Fruit fly (Drosophila melanogaster) whole organism, embryonic: ENCODE data around the gene Ice2.

Experiments
- Blimp-1 ChIP-seq: fragments of 200-800 bp; sonication (Bioruptor generic); optimal IDR thresholded peaks from 3 replicates; lab custom pipeline; 2018; ENCODE audit warnings: missing biosample characterization, missing genetic modification characterization, mild to moderate bottlenecking, moderate library complexity, missing genetic modification reagents
- CG10147 ChIP-seq: fragments of 200-800 bp; sonication (Bioruptor generic); optimal IDR thresholded peaks from 2 replicates; lab custom pipeline; 2019; ENCODE audit warnings: missing biosample characterization, mild to moderate bottlenecking, missing genetic modification characterization, moderate library complexity
- CG10366 ChIP-seq: fragments of 200-800 bp; sonication (Bioruptor generic); IDR thresholded peaks from 2 replicates; pipeline ENCODE4 v1.3.6; 2022; ENCODE audit warnings: missing biosample characterization, missing genetic modification characterization
- CG12104 ChIP-seq: fragments of 200-800 bp; sonication (Bioruptor generic); optimal IDR thresholded peaks from 3 replicates; lab custom pipeline; 2016; ENCODE audit warnings: missing biosample characterization, missing genetic modification characterization
- CG12219 ChIP-seq: fragments of 200-800 bp; sonication (Bioruptor generic); optimal IDR thresholded peaks from 3 replicates; lab custom pipeline; 2018; ENCODE audit warnings: missing biosample characterization, mild to moderate bottlenecking, missing genetic modification characterization
- CG1233 ChIP-seq: fragments of 200-800 bp; sonication (Bioruptor generic); optimal IDR thresholded peaks from 4 replicates; lab custom pipeline; 2018; ENCODE audit warnings: missing biosample characterization, mild to moderate bottlenecking, missing genetic modification characterization
- CG12391 ChIP-seq: fragments of 200-800 bp; sonication (Bioruptor generic); optimal IDR thresholded peaks from 3 replicates; lab custom pipeline; 2018; ENCODE audit warnings: missing biosample characterization, mild to moderate bottlenecking, missing genetic modification characterization, moderate library complexity
- CG13894 ChIP-seq: fragments of 200-800 bp; sonication (Bioruptor generic); optimal IDR thresholded peaks from 3 replicates; lab custom pipeline; 2018; ENCODE audit warnings: missing biosample characterization, mild to moderate bottlenecking, missing genetic modification characterization, moderate library complexity
- CG14965 ChIP-seq: fragments of 200-800 bp; sonication (Bioruptor generic); optimal IDR thresholded peaks from 2 replicates; lab custom pipeline; 2016; ENCODE audit warnings: missing biosample characterization, missing genetic modification characterization, borderline replicate concordance
- CG15514 ChIP-seq: fragments of 200-800 bp; sonication (Bioruptor generic); optimal IDR thresholded peaks from 3 replicates; lab custom pipeline; 2017; ENCODE audit warnings: missing biosample characterization, missing genetic modification characterization, mild to moderate bottlenecking, moderate library complexity, missing genetic modification reagents
- CG15601 ChIP-seq: fragments of 200-800 bp; sonication (Bioruptor generic); optimal IDR thresholded peaks from 3 replicates; lab custom pipeline; 2019; ENCODE audit warnings: missing biosample characterization, mild to moderate bottlenecking, missing genetic modification characterization, moderate library complexity
- CG2875 ChIP-seq: fragments of 200-800 bp; sonication (Bioruptor generic); optimal IDR thresholded peaks from 2 replicates; lab custom pipeline; 2017; ENCODE audit warnings: missing biosample characterization, mild to moderate bottlenecking, missing genetic modification characterization, missing genetic modification reagents
- CG30020 ChIP-seq: fragments of 200-800 bp; optimal IDR thresholded peaks from 2 replicates; lab custom pipeline; 2019; ENCODE audit warnings: missing biosample characterization, mild to moderate bottlenecking, missing genetic modification characterization, moderate library complexity
- CG31388 ChIP-seq: fragments of 200-800 bp; sonication (Bioruptor generic); optimal IDR thresholded peaks from 2 replicates; lab custom pipeline; 2016; ENCODE audit warnings: missing biosample characterization, missing genetic modification characterization
- CG33557 ChIP-seq: fragments of 200-800 bp; sonication (Bioruptor generic); optimal IDR thresholded peaks from 2 replicates; lab custom pipeline; 2019; ENCODE audit warnings: missing biosample characterization, mild to moderate bottlenecking, missing genetic modification characterization, moderate library complexity
- CG34422 ChIP-seq: fragments of 200-800 bp; sonication (Bioruptor generic); IDR thresholded peaks from 3 replicates; pipeline ENCODE4 v1.3.6; 2022; ENCODE audit warnings: missing biosample characterization, missing genetic modification characterization
- CG4282 ChIP-seq: fragments of 200-800 bp; sonication (Bioruptor generic); optimal IDR thresholded peaks from 2 replicates; lab custom pipeline; 2016; ENCODE audit warnings: missing biosample characterization, missing genetic modification characterization
- CG4854 ChIP-seq: fragments of 200-800 bp; sonication (Bioruptor generic); optimal IDR thresholded peaks from 2 replicates; lab custom pipeline; 2016; ENCODE audit warnings: missing biosample characterization, missing genetic modification characterization, inconsistent platforms
- CG5180 ChIP-seq: fragments of 200-800 bp; sonication (Bioruptor generic); optimal IDR thresholded peaks from 3 replicates; lab custom pipeline; 2017; ENCODE audit warnings: missing biosample characterization, missing genetic modification characterization, mild to moderate bottlenecking, moderate library complexity, missing genetic modification reagents
- CG5953 ChIP-seq: fragments of 200-800 bp; sonication (Bioruptor generic); IDR thresholded peaks from 2 replicates; pipeline ENCODE4 v1.3.6; 2022; ENCODE audit warnings: missing biosample characterization, missing genetic modification characterization
- CG6689 ChIP-seq: fragments of 200-800 bp; sonication (Bioruptor generic); IDR thresholded peaks from 2 replicates; pipeline ENCODE4 v1.3.6; 2022; ENCODE audit warnings: missing biosample characterization, missing genetic modification characterization
- CG7839 ChIP-seq: fragments of 200-800 bp; sonication (Bioruptor generic); optimal IDR thresholded peaks from 3 replicates; lab custom pipeline; 2018; ENCODE audit warnings: missing biosample characterization, mild to moderate bottlenecking, missing genetic modification characterization, moderate library complexity
- CG9437 ChIP-seq: fragments of 200-800 bp; sonication (Bioruptor generic); optimal IDR thresholded peaks from 2 replicates; lab custom pipeline; 2018; ENCODE audit warnings: missing biosample characterization, mild to moderate bottlenecking, missing genetic modification characterization
- Dp ChIP-seq: fragments of 200-800 bp; sonication (Bioruptor generic); optimal IDR thresholded peaks from 2 replicates; lab custom pipeline; 2018; ENCODE audit warnings: missing biosample characterization, mild to moderate bottlenecking, missing genetic modification characterization, moderate library complexity
- ERR ChIP-seq: fragments of 200-800 bp; sonication (Bioruptor generic); optimal IDR thresholded peaks from 2 replicates; lab custom pipeline; 2016; ENCODE audit warnings: missing biosample characterization, missing genetic modification characterization
- Elba2 ChIP-seq: fragments of 200-800 bp; sonication (Bioruptor generic); optimal IDR thresholded peaks from 3 replicates; lab custom pipeline; 2016; ENCODE audit warnings: missing biosample characterization, missing genetic modification characterization
- GATAe ChIP-seq: fragments of 200-800 bp; sonication (Bioruptor generic); conservative IDR thresholded peaks from 2 replicates; pipeline ENCODE4 v1.3.6; 2022; ENCODE audit warnings: missing biosample characterization, missing genetic modification characterization
- HLH4C ChIP-seq: fragments of 200-800 bp; sonication (Bioruptor generic); IDR thresholded peaks from 3 replicates; pipeline ENCODE4 v1.3.6; 2022; ENCODE audit warnings: missing biosample characterization, missing genetic modification characterization; ENCODE audit not compliant: partially characterized antibody
- HLH54F ChIP-seq: fragments of 200-800 bp; sonication (Bioruptor generic); optimal IDR thresholded peaks from 3 replicates; lab custom pipeline; 2016; ENCODE audit warnings: missing biosample characterization, missing genetic modification characterization
- Lhr ChIP-seq: fragments of 200-800 bp; sonication (Bioruptor generic); optimal IDR thresholded peaks from 3 replicates; lab custom pipeline; 2017; ENCODE audit warnings: mild to moderate bottlenecking, missing biosample characterization, missing genetic modification reagents, missing genetic modification characterization
- MBD-R2 ChIP-seq: fragments of 200-800 bp; sonication (Bioruptor generic); IDR thresholded peaks from 2 replicates; pipeline ENCODE4 v1.3.6; 2022; ENCODE audit warnings: missing biosample characterization, missing genetic modification characterization
- Mes4 ChIP-seq: fragments of 200-800 bp; sonication (Bioruptor generic); optimal IDR thresholded peaks from 2 replicates; lab custom pipeline; 2016; ENCODE audit warnings: missing biosample characterization, missing genetic modification characterization
- Oli ChIP-seq: fragments of 200-800 bp; sonication (Bioruptor generic); optimal IDR thresholded peaks from 2 replicates; lab custom pipeline; 2018; ENCODE audit warnings: missing biosample characterization, mild to moderate bottlenecking, missing genetic modification characterization, moderate library complexity
- Opbp ChIP-seq: fragments of 200-800 bp; sonication (Bioruptor generic); IDR thresholded peaks from 3 replicates; pipeline ENCODE4 v1.3.6; 2022; ENCODE audit warnings: missing biosample characterization, missing genetic modification characterization; ENCODE audit not compliant: partially characterized antibody
- Pdp1 ChIP-seq, 2 experiments: fragments of 200-800 bp; sonication (Bioruptor generic); optimal IDR thresholded peaks; 3 replicates each; lab custom pipeline; 2016; ENCODE audit warnings: missing biosample characterization in 2 of 2, missing genetic modification characterization in 2 of 2, mild to moderate bottlenecking in 1 of 2, moderate library complexity in 1 of 2
- Poxn ChIP-seq: fragments of 200-800 bp; sonication (Bioruptor generic); IDR thresholded peaks from 2 replicates; pipeline ENCODE4 v1.3.6; 2022; ENCODE audit warnings: missing biosample characterization, missing genetic modification characterization
- Ptx1 ChIP-seq: fragments of 200-800 bp; sonication (Bioruptor generic); IDR thresholded peaks from 2 replicates; pipeline ENCODE4 v1.3.6; 2022; ENCODE audit warnings: missing biosample characterization, missing genetic modification characterization
- Sry-δ ChIP-seq: fragments of 200-800 bp; sonication (Bioruptor generic); optimal IDR thresholded peaks from 2 replicates; lab custom pipeline; 2016; ENCODE audit warnings: missing biosample characterization, missing genetic modification characterization
- bowl ChIP-seq: fragments of 200-800 bp; sonication (Bioruptor generic); IDR thresholded peaks from 2 replicates; pipeline ENCODE4 v1.3.6; 2022; ENCODE audit warnings: missing biosample characterization, missing genetic modification characterization
- br ChIP-seq: fragments of >200 bp; optimal IDR thresholded peaks from 2 replicates; lab custom pipeline; 2017
- ham ChIP-seq: fragments of 200-800 bp; sonication (Bioruptor generic); IDR thresholded peaks from 2 replicates; pipeline ENCODE4 v1.3.6; 2022; ENCODE audit warnings: missing biosample characterization, missing genetic modification characterization
- lola ChIP-seq, 3 experiments: fragments of >200 bp in 2 of 3; fragments of 200-800 bp in 1 of 3; sonication (Bioruptor generic) in 1 of 3; optimal IDR thresholded peaks; 2 replicates each; lab custom pipeline; 2017 to 2019; ENCODE audit warnings: missing biosample characterization in 3 of 3, missing genetic modification characterization in 3 of 3, mild to moderate bottlenecking in 1 of 3, moderate library complexity in 1 of 3
- mirr ChIP-seq: fragments of 200-800 bp; sonication (Bioruptor generic); optimal IDR thresholded peaks from 3 replicates; lab custom pipeline; 2018; ENCODE audit warnings: missing biosample characterization, mild to moderate bottlenecking, missing genetic modification characterization
- nau ChIP-seq: fragments of 200-800 bp; sonication (Bioruptor generic); optimal IDR thresholded peaks from 3 replicates; lab custom pipeline; 2017; ENCODE audit warnings: missing biosample characterization, mild to moderate bottlenecking, missing genetic modification characterization, missing genetic modification reagents
- ranshi ChIP-seq: fragments of 200-800 bp; sonication (Bioruptor generic); IDR thresholded peaks from 2 replicates; pipeline ENCODE4 v1.3.6; 2022; ENCODE audit warnings: missing biosample characterization, missing genetic modification characterization
- schlank ChIP-seq: fragments of 200-800 bp; sonication (Bioruptor generic); optimal IDR thresholded peaks from 2 replicates; lab custom pipeline; 2018; ENCODE audit warnings: missing biosample characterization, mild to moderate bottlenecking, missing genetic modification characterization
- stc ChIP-seq: fragments of 200-800 bp; sonication (Bioruptor generic); IDR thresholded peaks from 2 replicates; pipeline ENCODE4 v1.3.6; 2022; ENCODE audit warnings: missing biosample characterization, missing genetic modification characterization
- ttk ChIP-seq: fragments of 200-800 bp; sonication (Bioruptor generic); IDR thresholded peaks from 2 replicates; pipeline ENCODE4 v2.1.2; 2022; ENCODE audit warnings: missing biosample characterization, missing genetic modification characterization
- vnd ChIP-seq: fragments of 200-800 bp; sonication (Bioruptor generic); IDR thresholded peaks from 3 replicates; pipeline ENCODE4 v1.3.6; 2022; ENCODE audit warnings: missing biosample characterization, missing genetic modification characterization; ENCODE audit not compliant: partially characterized antibody
- zfh2 ChIP-seq: fragments of 200-800 bp; sonication (Bioruptor generic); optimal IDR thresholded peaks from 2 replicates; lab custom pipeline; 2016; ENCODE audit warnings: missing biosample characterization, missing genetic modification characterization

Ice2 gene

dm6 chr3R:21140458-21140857, 10.4 kb downstream of the Ice2 start, which contains the start of gene SNF4Agamma (continued):
- TF ChIP-seq CG30020: peak; percentile 16
- TF ChIP-seq CG34422: 0 out of 3 replicates have a peak, but pooled peaks have one; percentile 19
- TF ChIP-seq ERR (GFP tag; lab: Kevin White, UChicago): no peak
- TF ChIP-seq CG33557 (GFP tag; lab: Kevin White, UChicago): no peak
- peak in 1 of 2 experiments; percentile 24 for TF ChIP-seq Pdp1 (GFP tag; optimal IDR thresholded peaks at IDR 0.05; lab: Kevin White, UChicago)
- TF ChIP-seq schlank (tag; lab: Kevin White, UChicago): no peak
- peak; percentile 20 for TF ChIP-seq CG4854
- TF ChIP-seq ttk (GFP tag; lab: Robert Waterston, UW): no peak
- TF ChIP-seq ranshi (GFP tag; lab: Robert Waterston, UW): no peak
- no peak for TF ChIP-seq Elba2 (GFP tag; lab: Kevin White, UChicago)
- no peak for TF ChIP-seq CG6689
- no peak for TF ChIP-seq CG12219 (GFP tag; lab: Kevin White, UChicago)
- TF ChIP-seq br (lab: Kevin White, UChicago): no peak
- no peak for TF ChIP-seq CG13894 (tag; lab: Kevin White, UChicago)
- TF ChIP-seq zfh2 (GFP tag; lab: Kevin White, UChicago): peak; percentile 50
- peak; percentile 92 for TF ChIP-seq Dp (GFP tag; lab: Kevin White, UChicago)
- no peak for TF ChIP-seq CG9437
- peak; percentile 7 for TF ChIP-seq Blimp-1 (GFP tag; lab: Kevin White, UChicago)
- peak; percentile 11 for TF ChIP-seq HLH54F (GFP tag; lab: Kevin White, UChicago)
- TF ChIP-seq CG10366 (GFP tag; lab: Robert Waterston, UW): peak; percentile 45; the same call in 1 of the 2 replicates
- TF ChIP-seq Ptx1: 0 out of 2 replicates have a peak, but pooled peaks have one; percentile 38
- no peak for TF ChIP-seq CG5180 (GFP tag; lab: Kevin White, UChicago)
- no peak for TF ChIP-seq ham
- peak; percentile 50 for TF ChIP-seq Sry-δ (GFP tag; lab: Kevin White, UChicago)
- TF ChIP-seq Oli (tag; lab: Kevin White, UChicago): no peak
- TF ChIP-seq MBD-R2 (GFP tag; lab: Robert Waterston, UW): peak; percentile 36; the same call in 1 of the 2 replicates
- TF ChIP-seq nau (GFP tag; lab: Kevin White, UChicago): no peak
- TF ChIP-seq GATAe (GFP tag; lab: Robert Waterston, UW): 0 out of 2 replicates have a peak, but pooled peaks have one; percentile 31
- TF ChIP-seq mirr (GFP tag; lab: Kevin White, UChicago): no peak
- peak; percentile 45 for TF ChIP-seq Lhr (GFP tag; lab: Kevin White, UChicago)
- no peak for TF ChIP-seq bowl
- peak; percentile 58; the same call in 2 of the 3 replicates for TF ChIP-seq Opbp (GFP tag; lab: Robert Waterston, UW)
- TF ChIP-seq CG1233 (GFP tag; lab: Kevin White, UChicago): no peak
- TF ChIP-seq CG15601 (tag; lab: Kevin White, UChicago): peak; percentile 39
- TF ChIP-seq CG15514: peak; percentile 65
- peak; percentile 78 for TF ChIP-seq vnd (GFP tag; lab: Robert Waterston, UW)
- peak; percentile 19 for TF ChIP-seq CG7839
- no peak for TF ChIP-seq stc (GFP tag; lab: Robert Waterston, UW)
- no peak for TF ChIP-seq CG14965
- no peak for TF ChIP-seq CG31388
- no peak for TF ChIP-seq lola (GFP tag; optimal IDR thresholded peaks at IDR 0.05; lab: Kevin White, UChicago)
- TF ChIP-seq CG12391: peak; percentile 53
- TF ChIP-seq Poxn: no peak
- TF ChIP-seq Mes4 (GFP tag; lab: Kevin White, UChicago): peak; percentile 0
- TF ChIP-seq CG12104 (GFP tag; lab: Kevin White, UChicago): no peak
- TF ChIP-seq CG5953: no peak
- TF ChIP-seq CG10147: peak; percentile 24
- peak; percentile 53; the same call in 2 of the 3 replicates for TF ChIP-seq HLH4C (GFP tag; lab: Robert Waterston, UW)
- TF ChIP-seq CG2875 (GFP tag; lab: Kevin White, UChicago): no peak
- no peak for TF ChIP-seq CG4282
